Worm (Caenorhabditis elegans) whole organism, L4 larva: ENCODE data around the gene F07C3.16.

Experiments
- F10B5.3 ChIP-seq: sonication (generic microtip); optimal IDR thresholded peaks from 2 replicates; lab custom pipeline; 2016; ENCODE audit warnings: mild to moderate bottlenecking, missing genetic modification characterization, missing compliant biosample characterization
- T26A8.4 ChIP-seq: fragments of 200-800 bp; sonication (Bioruptor generic); IDR thresholded peaks from 2 replicates; pipeline ENCODE4 v1.3.6; 2022; ENCODE audit warnings: missing genetic modification characterization, missing compliant biosample characterization
- Y105C5A.15 ChIP-seq: fragments of 200-800 bp; sonication (Bioruptor generic); IDR thresholded peaks from 2 replicates; pipeline ENCODE4 v1.3.6; 2022; ENCODE audit warnings: missing genetic modification characterization, missing compliant biosample characterization
- Y48G9A.11 ChIP-seq: fragments of 200-800 bp; sonication (Bioruptor generic); IDR thresholded peaks from 2 replicates; pipeline ENCODE4 v1.3.6; 2022; ENCODE audit warnings: missing genetic modification reagents, missing genetic modification characterization, missing compliant biosample characterization
- ZK337.2 ChIP-seq: fragments of 200-800 bp; sonication (Bioruptor generic); IDR thresholded peaks from 2 replicates; pipeline ENCODE4 v1.3.6; 2022; ENCODE audit warnings: missing genetic modification reagents, missing genetic modification characterization, missing compliant biosample characterization
- aha-1 ChIP-seq: fragments of 150-350 bp; peaks from one replicate; lab custom pipeline; 2014; ENCODE audit warnings: missing biosample characterization, missing genetic modification characterization
- ama-1 ChIP-seq: fragments of 150-350 bp; optimal IDR thresholded peaks from 2 replicates; lab custom pipeline; 2014; ENCODE audit warnings: inconsistent platforms, mixed read lengths
- cey-2 ChIP-seq: sonication (generic microtip); optimal IDR thresholded peaks from 3 replicates; lab custom pipeline; 2017; ENCODE audit warnings: missing genetic modification characterization, mild to moderate bottlenecking, missing compliant biosample characterization, antibody characterized with exemption, borderline replicate concordance; ENCODE audit not compliant: insufficient read depth
- ctbp-1 ChIP-seq: fragments of 200-800 bp; sonication (Bioruptor generic); IDR thresholded peaks from 2 replicates; pipeline ENCODE4 v1.3.6; 2022; ENCODE audit warnings: missing genetic modification reagents, missing genetic modification characterization, missing compliant biosample characterization
- daf-12 ChIP-seq: fragments of 150-350 bp; optimal IDR thresholded peaks from 2 replicates; lab custom pipeline; 2014; ENCODE audit warnings: missing biosample characterization, missing genetic modification reagents, missing genetic modification characterization
- daf-19 ChIP-seq: fragments of 200-800 bp; sonication (Bioruptor generic); conservative IDR thresholded peaks from 2 replicates; pipeline ENCODE4 v1.3.6; 2022; ENCODE audit warnings: missing genetic modification characterization, missing compliant biosample characterization
- duxl-1 ChIP-seq: sonication (generic microtip); optimal IDR thresholded peaks from 2 replicates; lab custom pipeline; 2016; ENCODE audit warnings: mild to moderate bottlenecking, missing genetic modification characterization, moderate library complexity, missing compliant biosample characterization; ENCODE audit not compliant: poor library complexity
- egl-43 ChIP-seq: fragments of 200-800 bp; sonication (Bioruptor generic); IDR thresholded peaks from 2 replicates; pipeline ENCODE4 v1.3.6; 2022; ENCODE audit warnings: missing genetic modification reagents, missing genetic modification characterization, missing compliant biosample characterization
- fos-1 ChIP-seq: fragments of 150-350 bp; optimal IDR thresholded peaks from 2 replicates; lab custom pipeline; 2014; ENCODE audit warnings: missing biosample characterization, missing genetic modification characterization
- hif-1 ChIP-seq, 2 experiments: sonication (generic microtip); optimal IDR thresholded peaks; 2 replicates each; lab custom pipeline; 2016 to 2017; ENCODE audit warnings: missing compliant biosample characterization in 2 of 2, missing genetic modification characterization in 2 of 2, missing genetic modification reagents in 2 of 2, missing genotype in 2 of 2, mild to moderate bottlenecking in 1 of 2
- hmg-1.1 ChIP-seq: fragments of 200-800 bp; sonication (Bioruptor generic); IDR thresholded peaks from 2 replicates; pipeline ENCODE4 v1.3.6; 2022; ENCODE audit warnings: missing genetic modification reagents, missing genetic modification characterization, missing compliant biosample characterization
- lin-1 ChIP-seq: fragments of 200-800 bp; sonication (Bioruptor generic); IDR thresholded peaks from 2 replicates; pipeline ENCODE4 v1.3.6; 2022; ENCODE audit warnings: missing genetic modification reagents, missing genetic modification characterization, missing compliant biosample characterization
- mdt-29 ChIP-seq: fragments of 200-800 bp; sonication (Bioruptor generic); IDR thresholded peaks from 2 replicates; pipeline ENCODE4 v1.3.6; 2022; ENCODE audit warnings: missing genetic modification reagents, missing genetic modification characterization, missing compliant biosample characterization
- mep-1 ChIP-seq: fragments of 150-350 bp; sonication (generic microtip); optimal IDR thresholded peaks from 3 replicates; lab custom pipeline; 2014; ENCODE audit warnings: missing biosample characterization, missing genetic modification characterization
- mxl-2 ChIP-seq: fragments of 200-800 bp; sonication (Bioruptor generic); conservative IDR thresholded peaks from 2 replicates; pipeline ENCODE4 v1.3.6; 2022; ENCODE audit warnings: missing genetic modification reagents, missing genetic modification characterization, missing compliant biosample characterization
- nhr-237 ChIP-seq: sonication (generic microtip); optimal IDR thresholded peaks from 2 replicates; lab custom pipeline; 2017; ENCODE audit warnings: missing biosample characterization, missing genetic modification characterization
- nhr-48 ChIP-seq: sonication (generic microtip); optimal IDR thresholded peaks from 2 replicates; lab custom pipeline; 2016; ENCODE audit warnings: mild to moderate bottlenecking, missing genetic modification characterization, missing compliant biosample characterization
- pha-4 ChIP-seq, 2 experiments: fragments of 150-350 bp in 1 of 2; fragments of 200-800 bp in 1 of 2; sonication (Bioruptor generic) in 1 of 2; IDR thresholded peaks in 1 of 2; optimal IDR thresholded peaks in 1 of 2; 2 replicates each; pipeline versions ENCODE4 v1.3.6 to Lab custom; 2014 to 2022; ENCODE audit warnings: missing genetic modification characterization in 2 of 2, missing genetic modification reagents in 2 of 2, missing biosample characterization in 1 of 2, missing compliant biosample characterization in 1 of 2
- pqm-1 ChIP-seq: sonication (generic microtip); optimal IDR thresholded peaks from 2 replicates; lab custom pipeline; 2017; ENCODE audit warnings: missing biosample characterization, missing genetic modification characterization
- set-16 ChIP-seq: fragments of 200-800 bp; sonication (Bioruptor generic); IDR thresholded peaks from 2 replicates; pipeline ENCODE4 v1.3.6; 2022; ENCODE audit warnings: missing genetic modification reagents, missing genetic modification characterization, missing compliant biosample characterization
- spr-3 ChIP-seq: fragments of 200-800 bp; sonication (Bioruptor generic); optimal IDR thresholded peaks from 2 replicates; lab custom pipeline; 2018; ENCODE audit warnings: mild to moderate bottlenecking, missing genetic modification characterization, missing compliant biosample characterization
- tag-97 ChIP-seq: fragments of 200-800 bp; sonication (Bioruptor generic); IDR thresholded peaks from 2 replicates; pipeline ENCODE4 v1.3.6; 2022; ENCODE audit warnings: missing genetic modification characterization, missing compliant biosample characterization
- tra-1 ChIP-seq: fragments of 200-800 bp; sonication (Bioruptor generic); IDR thresholded peaks from 2 replicates; pipeline ENCODE4 v1.3.6; 2022; ENCODE audit warnings: missing genetic modification reagents, missing genetic modification characterization, missing compliant biosample characterization
- unc-62 ChIP-seq, 3 experiments: fragments of 150-350 bp in 1 of 3; sonication (generic microtip); optimal IDR thresholded peaks in 2 of 3; peaks in 1 of 3; 1 replicate in 1 of 3; 2 replicates in 2 of 3; lab custom pipeline; 2014 to 2017; ENCODE audit warnings: missing biosample characterization in 3 of 3, missing genetic modification characterization in 3 of 3, missing genetic modification reagents in 3 of 3, missing genotype in 1 of 3
- zag-1 ChIP-seq: fragments of 150-350 bp; optimal IDR thresholded peaks from 2 replicates; lab custom pipeline; 2014; ENCODE audit warnings: missing biosample characterization, missing genetic modification characterization
- zip-2 ChIP-seq: fragments of 150-350 bp; optimal IDR thresholded peaks from 2 replicates; lab custom pipeline; 2014; ENCODE audit warnings: missing biosample characterization, missing genetic modification characterization

F07C3.16 gene

ce11 chrV:9232296-9232695, 25.1 kb downstream of the F07C3.16 start, which contains the start of gene F07C3.3:
F07C3.3 (minus strand) TSS chrV:9232396.
- TF ChIP-seq fos-1 (tag; lab: Kevin White, UChicago) (no peak), mep-1 (tag; lab: Kevin White, UChicago) (no peak), cey-2 (no peak), pqm-1 (tag; lab: Kevin White, UChicago) (no peak), T26A8.4 (GFP tag; lab: Robert Waterston, UW) (no peak), hif-1 (tag; optimal IDR thresholded peaks at IDR 0.05; lab: Kevin White, UChicago) (no peak), mxl-2 (no peak), duxl-1 (tag; lab: Kevin White, UChicago) (no peak), nhr-48 (tag; lab: Kevin White, UChicago) (no peak), mdt-29 (GFP tag; lab: Robert Waterston, UW) (no peak), spr-3 (GFP tag; lab: Kevin White, UChicago) (no peak), daf-19 (no peak), F10B5.3 (tag; lab: Kevin White, UChicago) (no peak), lin-1 (GFP tag; lab: Robert Waterston, UW) (no peak), daf-12 (tag; lab: Kevin White, UChicago) (no peak), pha-4 (GFP tag; IDR thresholded peaks at IDR 0.05; lab: Robert Waterston, UW) (no peak), pha-4 (tag; optimal IDR thresholded peaks at IDR 0.05; lab: Kevin White, UChicago) (no peak)

ce11 chrV:9225675-9226144, 31.7 kb downstream of the F07C3.16 start, which contains the start of gene F07C3.2:
F07C3.2 (plus strand) TSS chrV:9226094.
- TF ChIP-seq ctbp-1 (GFP tag; lab: Robert Waterston, UW) (0 out of 2 replicates have a peak, but pooled peaks have one; percentile 34), tag-97 (GFP tag; lab: Robert Waterston, UW) (no peak), zip-2 (tag; lab: Kevin White, UChicago) (no peak), hmg-1.1 (GFP tag; lab: Robert Waterston, UW) (peak; percentile 39; the same call in 1 of the 2 replicates), zag-1 (no peak), ZK337.2 (GFP tag; lab: Robert Waterston, UW) (no peak), unc-62 (GFP tag; optimal IDR thresholded peaks at IDR 0.05 in 1 of 2; lab: Kevin White, UChicago) (peak in 1 of 2 experiments; percentile 1), unc-62 (tag; optimal IDR thresholded peaks at IDR 0.05; lab: Kevin White, UChicago) (no peak), ama-1 (no peak), tra-1 (GFP tag; lab: Robert Waterston, UW) (0 out of 2 replicates have a peak, but pooled peaks have one; percentile 15)

DNA sequence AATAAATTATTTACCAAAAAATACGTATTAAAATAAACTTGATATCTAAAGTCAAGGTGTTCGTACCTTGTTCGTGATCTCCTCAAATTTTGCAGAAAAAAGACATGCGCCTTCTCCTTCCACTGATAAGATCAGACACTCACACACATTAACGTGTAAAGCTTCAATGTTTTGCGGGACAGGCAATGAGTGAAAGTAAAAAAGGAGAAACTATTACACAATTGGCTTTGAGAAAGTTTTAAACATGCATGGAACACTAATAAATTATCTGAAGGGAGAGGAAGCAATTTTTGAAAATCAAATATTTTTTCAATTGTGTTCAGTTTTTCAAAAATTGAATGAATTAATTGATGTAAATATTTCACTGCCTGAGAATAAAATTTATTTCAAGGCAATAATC, 32.4 kb downstream of the F07C3.16 start:
- TF ChIP-seq Y48G9A.11 (GFP tag; lab: Robert Waterston, UW) (no peak), nhr-48 (tag; lab: Kevin White, UChicago) (peak; percentile 33)

DNA sequence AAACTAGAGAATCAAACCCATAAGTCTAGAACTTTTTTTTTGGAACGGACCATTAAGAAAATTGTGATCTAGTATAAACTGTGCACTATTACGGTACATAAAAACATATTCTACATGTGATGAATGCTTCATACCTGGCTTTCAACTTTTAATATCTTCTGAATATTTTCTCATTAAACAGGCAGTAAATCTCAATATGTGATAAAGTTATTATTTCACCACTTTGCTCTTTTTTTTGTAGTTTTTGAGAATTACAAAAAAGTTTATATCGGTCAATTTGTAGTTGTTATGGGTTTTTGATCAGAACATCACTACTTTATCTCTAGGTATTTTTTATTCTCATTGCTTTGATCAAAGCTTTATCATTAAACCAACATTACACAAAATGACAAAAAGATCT, 33.0 kb downstream of the F07C3.16 start:
- TF ChIP-seq egl-43 (GFP tag; lab: Robert Waterston, UW), result no peak
- TF ChIP-seq aha-1 (tag; lab: Kevin White, UChicago), result peak; percentile 95

ce11 chrV:9222819-9223218, 34.5 kb downstream of the F07C3.16 start:
- TF ChIP-seq set-16 (peak; percentile 72; the same call in 1 of the 2 replicates), egl-43 (GFP tag; lab: Robert Waterston, UW) (peak; percentile 38; the same call in 1 of the 2 replicates), nhr-237 (tag; lab: Kevin White, UChicago) (no peak)

DNA sequence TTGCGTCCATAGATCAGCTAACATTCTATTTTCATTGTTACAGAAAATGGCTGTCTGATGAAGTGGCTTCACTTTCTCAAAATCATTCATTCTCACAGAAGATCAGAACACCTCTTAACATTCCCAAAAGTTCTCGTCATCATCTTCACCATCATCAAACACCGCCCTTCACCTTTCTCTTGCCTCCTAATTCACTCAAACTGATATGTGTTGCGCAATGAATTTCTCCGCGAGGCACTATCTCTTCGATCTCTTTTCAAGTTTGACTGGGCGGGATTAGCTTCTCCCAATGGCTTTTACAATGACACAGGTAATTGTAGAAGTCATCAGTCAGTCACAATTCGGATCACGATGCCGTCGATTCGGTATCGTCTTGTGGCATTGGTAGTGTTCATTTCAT, 35.8 kb downstream of the F07C3.16 start, which contains the start of gene grd-6:
Gene grd-6 (plus strand): TSS at position 301 of the 400 bp plus-strand sequence.
- TF ChIP-seq Y105C5A.15 (GFP tag; lab: Robert Waterston, UW), result no peak
- no peak for TF ChIP-seq pqm-1 (tag; lab: Kevin White, UChicago)
- TF ChIP-seq, all 104 proteins: peak for 0
